Worm (Caenorhabditis elegans) whole organism, early embryonic: Measurements from ENCODE around the gene amph-1.
"Not testable (repeated sequence)": the region's sequence is repeated elsewhere in the genome, so short reads cannot be mapped to it uniquely, and the experiment has no call there.

ENCODE experiments used
- B0310.2 ChIP-seq: sonication (generic microtip); optimal IDR thresholded peaks from 2 replicates; lab custom pipeline; 2016; ENCODE audit warnings: mild to moderate bottlenecking, missing genetic modification characterization, missing compliant biosample characterization
- F13C5.2 ChIP-seq: sonication (generic microtip); optimal IDR thresholded peaks from 2 replicates; lab custom pipeline; 2017; ENCODE audit warnings: mild to moderate bottlenecking, missing genetic modification characterization, inconsistent platforms, missing compliant biosample characterization
- aly-1 ChIP-seq: sonication (generic microtip); optimal IDR thresholded peaks from 2 replicates; lab custom pipeline; 2016; ENCODE audit warnings: missing genetic modification characterization, missing compliant biosample characterization
- ama-1 ChIP-seq: fragments of 150-350 bp; optimal IDR thresholded peaks from 2 replicates; lab custom pipeline; 2014
- ceh-13 ChIP-seq: fragments of 200-800 bp; sonication (Bioruptor generic); optimal IDR thresholded peaks from 2 replicates; lab custom pipeline; 2018; ENCODE audit warnings: mild to moderate bottlenecking, missing genetic modification characterization, missing compliant biosample characterization
- ceh-36 ChIP-seq: sonication (generic microtip); optimal IDR thresholded peaks from 2 replicates; lab custom pipeline; 2016; ENCODE audit warnings: missing genetic modification characterization, inconsistent platforms, missing compliant biosample characterization
- ets-7 ChIP-seq: sonication (generic microtip); optimal IDR thresholded peaks from 2 replicates; lab custom pipeline; 2016; ENCODE audit warnings: missing genotype, missing genetic modification characterization, missing compliant biosample characterization
- flt-1 ChIP-seq: fragments of 200-800 bp; sonication (Bioruptor generic); IDR thresholded peaks from 2 replicates; pipeline ENCODE4 v1.3.6; 2022; ENCODE audit warnings: missing genetic modification characterization, missing compliant biosample characterization
- hmbx-1 ChIP-seq: sonication (generic microtip); optimal IDR thresholded peaks from 2 replicates; lab custom pipeline; 2016; ENCODE audit warnings: mild to moderate bottlenecking, missing genetic modification characterization, missing compliant biosample characterization
- hmg-4 ChIP-seq: fragments of 200-800 bp; sonication (Bioruptor generic); optimal IDR thresholded peaks from 2 replicates; lab custom pipeline; 2018; ENCODE audit warnings: mild to moderate bottlenecking, missing genetic modification characterization, missing compliant biosample characterization
- hnd-1 ChIP-seq: sonication (generic microtip); optimal IDR thresholded peaks from 2 replicates; lab custom pipeline; 2016; ENCODE audit warnings: missing genetic modification characterization, missing compliant biosample characterization
- pes-1 ChIP-seq: fragments of 200-800 bp; sonication (Bioruptor generic); IDR thresholded peaks from 2 replicates; pipeline ENCODE4 v1.3.6; 2022; ENCODE audit warnings: missing genetic modification reagents, missing genetic modification characterization, missing compliant biosample characterization
- scrt-1 ChIP-seq: fragments of 200-800 bp; sonication (Bioruptor generic); IDR thresholded peaks from 2 replicates; pipeline ENCODE4 v1.3.6; 2022; ENCODE audit warnings: missing genetic modification characterization, missing compliant biosample characterization
- sea-1 ChIP-seq: fragments of 200-800 bp; sonication (Bioruptor generic); conservative IDR thresholded peaks from 2 replicates; pipeline ENCODE4 v1.3.6; 2022; ENCODE audit warnings: missing genetic modification characterization, missing compliant biosample characterization
- tbx-11 ChIP-seq: fragments of 200-800 bp; sonication (Bioruptor generic); IDR thresholded peaks from 2 replicates; pipeline ENCODE4 v1.3.6; 2022; ENCODE audit warnings: missing genetic modification characterization, missing compliant biosample characterization
- tbx-37 ChIP-seq: fragments of 200-800 bp; sonication (Bioruptor generic); conservative IDR thresholded peaks from 2 replicates; pipeline ENCODE4 v1.3.6; 2022; ENCODE audit warnings: missing genetic modification reagents, missing genetic modification characterization, missing compliant biosample characterization
- tra-4 ChIP-seq: sonication (generic microtip); optimal IDR thresholded peaks from 2 replicates; lab custom pipeline; 2017; ENCODE audit warnings: missing genetic modification characterization, missing compliant biosample characterization

The amph-1 gene

DNA sequence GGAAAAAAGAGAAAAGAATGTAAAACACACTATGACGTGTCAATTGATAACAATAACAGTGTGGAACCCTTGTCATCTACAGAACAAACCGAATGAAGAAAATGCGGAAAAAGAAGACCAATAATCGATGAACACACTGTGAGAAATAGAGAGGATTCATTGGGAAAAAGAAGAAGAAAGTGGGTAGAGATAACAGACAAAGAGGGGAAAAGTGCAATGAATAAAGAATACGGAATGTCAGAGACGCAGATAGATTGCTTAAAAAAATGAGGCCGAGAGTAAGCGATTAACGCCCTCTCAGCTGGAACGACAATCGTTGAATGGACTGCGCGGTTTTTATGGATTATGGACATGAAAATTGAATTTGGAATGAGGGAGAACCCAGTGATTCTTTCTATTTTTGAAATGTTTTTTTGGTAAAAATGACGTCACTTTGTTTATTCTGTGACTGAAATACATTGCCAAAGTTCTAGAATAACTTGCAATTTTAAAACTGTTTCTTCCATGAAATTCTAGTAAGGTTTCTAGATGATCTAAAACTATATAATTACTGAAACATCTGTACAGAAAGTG is at the start of gene amph-1:
amph-1 (minus strand) TSS at position 85 of the 573 bp plus-strand sequence.
- TF ChIP-seq F13C5.2 (peak; percentile 1), scrt-1 (no peak)

- TF ChIP-seq scrt-1 (no peak), hnd-1 (tag; lab: Kevin White, UChicago) (no peak), ets-7 (tag; lab: Kevin White, UChicago) (no peak), ceh-36 (tag; lab: Kevin White, UChicago) (no peak), flt-1 (GFP tag; lab: Robert Waterston, UW) (no peak), pes-1 (GFP tag; lab: Robert Waterston, UW) (no peak), tra-4 (tag; lab: Kevin White, UChicago) (no peak), hmg-4 (GFP tag; lab: Kevin White, UChicago) (no peak), aly-1 (tag; lab: Kevin White, UChicago) (no peak), tbx-11 (GFP tag; lab: Robert Waterston, UW) (no peak), tbx-37 (GFP tag; lab: Robert Waterston, UW) (no peak), hmbx-1 (tag; lab: Kevin White, UChicago) (no peak), ama-1 (lab: Kevin White, UChicago) (no peak), sea-1 (GFP tag; lab: Robert Waterston, UW) (no peak)
These were observed 48.8 kb upstream of the amph-1 start for ce11 chrIV:9696513-9696912.

ce11 chrIV:9692874-9693273 is 45.2 kb upstream of the amph-1 start, which contains the start of gene twk-9:
Gene twk-9 (plus strand): TSS chrIV:9693174.
- TF ChIP-seq scrt-1 (no peak), hmg-4 (GFP tag; lab: Kevin White, UChicago) (no peak), tra-4 (tag; lab: Kevin White, UChicago) (no peak), tbx-37 (GFP tag; lab: Robert Waterston, UW) (no peak), ceh-13 (GFP tag; lab: Kevin White, UChicago) (no peak)

DNA sequence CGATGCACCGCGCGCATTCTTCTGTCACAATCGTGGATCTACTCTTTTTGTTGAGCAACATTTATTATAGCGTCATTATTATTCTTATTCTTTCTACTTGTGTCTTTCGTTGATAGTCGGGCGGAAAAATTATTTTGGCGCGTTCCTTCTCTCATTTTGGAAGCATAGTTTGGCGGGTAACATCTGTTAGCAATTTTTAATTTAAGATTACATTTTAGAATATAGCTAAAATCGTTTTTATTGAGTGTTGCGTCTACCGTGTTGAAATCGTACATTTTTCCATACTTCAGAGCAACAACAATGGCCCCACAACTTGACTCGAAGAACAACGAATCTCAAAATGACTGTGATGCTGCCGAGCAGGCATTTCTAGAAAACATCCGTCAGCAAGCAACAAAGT is 43.0 kb upstream of the amph-1 start, which contains the start of gene sdz-36:
sdz-36 (plus strand) TSS at position 301 of the 400 bp plus-strand sequence.
- TF ChIP-seq ama-1 (lab: Kevin White, UChicago), result no peak
- TF ChIP-seq sea-1 (GFP tag; lab: Robert Waterston, UW), result no peak
- TF ChIP-seq hnd-1 (tag; lab: Kevin White, UChicago), result no peak
- TF ChIP-seq tra-4 (tag; lab: Kevin White, UChicago), result no peak
- TF ChIP-seq flt-1 (GFP tag; lab: Robert Waterston, UW), result no peak
- TF ChIP-seq ceh-36 (tag; lab: Kevin White, UChicago), result no peak

ce11 chrIV:9688715-9689114 is 41.0 kb upstream of the amph-1 start, which contains the start of gene msp-76:
Gene msp-76 (plus strand): TSS chrIV:9689015.
- TF ChIP-seq hmg-4 (GFP tag; lab: Kevin White, UChicago); pes-1 (GFP tag; lab: Robert Waterston, UW); hnd-1 (tag; lab: Kevin White, UChicago): not testable (repeated sequence)

- TF ChIP-seq aly-1 (tag; lab: Kevin White, UChicago) (no peak), tbx-37 (GFP tag; lab: Robert Waterston, UW) (no peak), B0310.2 (tag; lab: Kevin White, UChicago) (no peak), ets-7 (tag; lab: Kevin White, UChicago) (no peak), scrt-1 (no peak), F13C5.2 (no peak), flt-1 (GFP tag; lab: Robert Waterston, UW) (no peak), tbx-11 (GFP tag; lab: Robert Waterston, UW) (no peak), hnd-1 (tag; lab: Kevin White, UChicago) (no peak), hmg-4 (GFP tag; lab: Kevin White, UChicago) (no peak), hmbx-1 (tag; lab: Kevin White, UChicago) (no peak), sea-1 (GFP tag; lab: Robert Waterston, UW) (no peak), tra-4 (tag; lab: Kevin White, UChicago) (no peak), ceh-36 (tag; lab: Kevin White, UChicago) (no peak), ama-1 (lab: Kevin White, UChicago) (no peak), ceh-13 (GFP tag; lab: Kevin White, UChicago) (no peak), pes-1 (GFP tag; lab: Robert Waterston, UW) (no peak)
These were observed 35.8 kb upstream of the amph-1 start, which contains the start of the genes htas-1 and ZK1251.3 for ce11 chrIV:9683433-9683832. Gene htas-1 (minus strand): TSS chrIV:9683533. Gene ZK1251.3 (plus strand): TSS chrIV:9683658.

ce11 chrIV:9682514-9682913 is 34.8 kb upstream of the amph-1 start, which contains the start of gene ins-7:
Gene ins-7 (minus strand): TSS chrIV:9682845.
- TF ChIP-seq aly-1 (tag; lab: Kevin White, UChicago) (no peak), hnd-1 (tag; lab: Kevin White, UChicago) (no peak), ceh-36 (tag; lab: Kevin White, UChicago) (no peak), sea-1 (GFP tag; lab: Robert Waterston, UW) (no peak), scrt-1 (no peak), tra-4 (tag; lab: Kevin White, UChicago) (no peak), tbx-37 (GFP tag; lab: Robert Waterston, UW) (no peak), F13C5.2 (no peak), hmbx-1 (tag; lab: Kevin White, UChicago) (no peak), ama-1 (lab: Kevin White, UChicago) (no peak), ceh-13 (GFP tag; lab: Kevin White, UChicago) (no peak), B0310.2 (tag; lab: Kevin White, UChicago) (no peak), tbx-11 (GFP tag; lab: Robert Waterston, UW) (no peak)
